Fruit fly (Drosophila melanogaster) S2 (cell line): ENCODE results near the gene mthl14.

Source experiments
- CG8478 ChIP-seq: fragments of >200 bp; optimal IDR thresholded peaks from 2 replicates; lab custom pipeline; 2018
- CTCF ChIP-seq, 2 experiments: fragments of >200 bp; optimal IDR thresholded peaks; 2 replicates each; lab custom pipeline; 2018

DNA sequence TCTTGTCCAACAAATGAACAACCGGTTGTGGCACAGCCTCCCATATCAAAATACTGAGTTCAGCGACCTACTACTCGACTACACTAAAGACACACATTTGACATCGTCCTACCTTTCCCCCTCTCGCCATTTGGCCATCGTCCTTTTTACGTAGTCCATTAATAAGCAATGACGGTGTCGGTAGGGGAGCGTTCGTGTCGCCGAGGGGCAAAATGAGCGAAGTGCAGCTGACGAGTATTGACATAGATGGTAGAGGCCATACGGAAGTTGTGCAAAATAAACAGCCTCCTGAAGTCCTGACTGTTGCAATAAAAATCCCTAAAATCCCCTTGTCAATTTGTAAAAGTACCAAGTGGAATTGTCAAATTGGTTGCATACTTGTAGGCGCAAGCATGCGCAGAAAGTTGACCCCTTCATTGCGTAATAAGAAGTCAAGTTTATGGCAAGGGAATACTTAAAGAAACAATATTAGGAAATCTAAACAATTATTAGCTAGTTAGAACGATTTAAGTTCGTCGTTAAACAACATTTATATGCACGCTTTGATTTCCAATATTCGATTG lies 44.4 kb downstream of the mthl14 start:
- TF ChIP-seq CG8478 (lab: Kevin White, UChicago) (no peak), CTCF (optimal IDR thresholded peaks at IDR 0.05; lab: Kevin White, UChicago) (no peak)
